Worm (Caenorhabditis elegans) whole organism, mixed stage, embryonic: ENCODE data around the gene K09D9.3.

ENCODE experiments used
- blmp-1 ChIP-seq: fragments of 150-350 bp; optimal IDR thresholded peaks from 2 replicates; lab custom pipeline; 2014; ENCODE audit warnings: missing biosample characterization, missing genetic modification characterization
- ces-1 ChIP-seq: fragments of 150-350 bp; optimal IDR thresholded peaks from 2 replicates; lab custom pipeline; 2014; ENCODE audit warnings: missing biosample characterization, missing genetic modification reagents, missing genetic modification characterization
- elt-3 ChIP-seq: fragments of 150-350 bp; optimal IDR thresholded peaks from 2 replicates; lab custom pipeline; 2014; ENCODE audit warnings: missing biosample characterization, missing genetic modification characterization
- flh-1 ChIP-seq: fragments of 200-800 bp; sonication (Bioruptor generic); optimal IDR thresholded peaks from 2 replicates; lab custom pipeline; 2018; ENCODE audit warnings: mild to moderate bottlenecking, missing genetic modification characterization, moderate library complexity, missing compliant biosample characterization
- lsy-2 ChIP-seq: fragments of 150-350 bp; optimal IDR thresholded peaks from 2 replicates; lab custom pipeline; 2014; ENCODE audit warnings: missing biosample characterization, missing genetic modification characterization
- sptf-1 ChIP-seq: sonication (generic microtip); optimal IDR thresholded peaks from 2 replicates; lab custom pipeline; 2017; ENCODE audit warnings: mild to moderate bottlenecking, missing genetic modification characterization, moderate library complexity, missing compliant biosample characterization
- tbx-8 ChIP-seq: fragments of 200-800 bp; sonication (Bioruptor generic); optimal IDR thresholded peaks from 2 replicates; lab custom pipeline; 2018; ENCODE audit warnings: mild to moderate bottlenecking, missing genetic modification characterization, moderate library complexity, missing compliant biosample characterization

K09D9.3 gene

ce11 chrV:4056203-4056602 lies 36.9 kb downstream of the K09D9.3 start:
- no peak for TF ChIP-seq elt-3 (tag; lab: Kevin White, UChicago)
- no peak for TF ChIP-seq tbx-8 (GFP tag; lab: Kevin White, UChicago)
- TF ChIP-seq sptf-1 (tag; lab: Kevin White, UChicago) = no peak
- TF ChIP-seq ces-1 (GFP tag; lab: Kevin White, UChicago) = no peak
- no peak for TF ChIP-seq flh-1 (GFP tag; lab: Kevin White, UChicago)
- no peak for TF ChIP-seq blmp-1

- TF ChIP-seq lsy-2 (tag; lab: Kevin White, UChicago) = peak; percentile 86
- TF ChIP-seq, all 35 proteins: peak for 1; not testable (repeated sequence) for 34
Measured at ce11 chrV:4063559-4064164, 44.4 kb downstream of the K09D9.3 start.
